Worm (Caenorhabditis elegans): ENCODE measurements around the gene cct-4.

Gene cct-4

DNA sequence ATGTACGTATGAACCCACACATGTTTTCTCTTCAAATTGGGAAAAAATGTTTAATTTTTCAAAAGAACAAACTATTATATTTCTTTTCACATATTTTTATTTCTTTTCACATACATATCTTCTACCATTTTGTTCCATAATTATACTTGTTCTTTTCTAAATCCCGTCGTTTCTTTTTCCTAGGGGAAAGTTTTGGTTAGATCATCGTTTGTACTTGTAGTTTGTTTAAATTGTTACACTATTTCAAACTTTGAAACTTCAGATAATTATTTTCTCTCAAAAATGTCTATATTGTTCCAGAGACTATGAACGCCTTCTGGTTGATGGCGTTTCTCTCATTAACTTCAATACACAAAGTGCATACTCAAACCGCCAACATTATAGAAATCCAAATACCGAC lies 27.5 kb upstream of the cct-4 start, which contains the start of gene F35C11.7:
Gene F35C11.7, plus strand, starts transcription at position 301 of the 400 bp plus-strand sequence.
- TF ChIP-seq nhr-232 (tag; optimal IDR thresholded peaks at IDR 0.05), result no peak
- no peak for TF ChIP-seq lin-11 (tag; optimal IDR thresholded peaks at IDR 0.05)
- no peak for TF ChIP-seq pat-9 (tag; optimal IDR thresholded peaks at IDR 0.05)

DNA sequence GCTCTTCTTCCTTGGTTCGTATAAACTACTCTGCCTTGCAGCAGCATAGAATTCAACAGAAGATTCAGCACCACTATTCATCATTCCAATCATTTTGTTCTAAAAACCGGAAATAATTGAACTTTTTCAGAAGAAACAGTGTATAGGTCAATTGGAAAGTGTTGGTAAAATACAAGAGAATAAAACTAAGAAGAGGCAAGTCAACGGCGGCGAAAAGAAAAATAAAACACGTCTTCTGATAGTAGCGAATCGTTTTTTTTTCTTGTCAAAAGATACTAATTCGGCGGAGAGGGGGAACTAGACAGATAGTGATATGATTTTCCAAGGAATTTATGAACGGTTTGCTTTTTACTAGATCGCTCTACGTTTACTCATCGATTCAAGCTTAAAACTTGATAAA lies 24.4 kb upstream of the cct-4 start, which contains the start of gene F35C11.6:
Gene F35C11.6, minus strand, starts transcription at position 101 of the 400 bp plus-strand sequence.
- TF ChIP-seq K09A11.1 (tag; optimal IDR thresholded peaks at IDR 0.05; ENCODE audit: insufficient read depth), result no peak
- TF ChIP-seq unc-55 (GFP tag; optimal IDR thresholded peaks at IDR 0.05), result no peak
- no peak for TF ChIP-seq pat-9 (tag; optimal IDR thresholded peaks at IDR 0.05)
- TF ChIP-seq ceh-48 (tag; optimal IDR thresholded peaks at IDR 0.05), result no peak
- no peak for TF ChIP-seq unc-3 (GFP tag; conservative IDR thresholded peaks at IDR 0.05)
- no peak for TF ChIP-seq unc-3 (tag; optimal IDR thresholded peaks at IDR 0.05)
- no peak for TF ChIP-seq npax-4 (tag; optimal IDR thresholded peaks at IDR 0.05)
- TF ChIP-seq rnt-1 (tag; optimal IDR thresholded peaks at IDR 0.05), result no peak
- TF ChIP-seq hlh-6 (tag; optimal IDR thresholded peaks at IDR 0.05), result no peak
- TF ChIP-seq ceh-2 (tag; optimal IDR thresholded peaks at IDR 0.05), result no peak
- no peak for TF ChIP-seq ets-4 (tag; optimal IDR thresholded peaks at IDR 0.05)
- TF ChIP-seq ceh-19 (GFP tag; optimal IDR thresholded peaks at IDR 0.05), result no peak
- TF ChIP-seq ceh-6 (GFP tag; optimal IDR thresholded peaks at IDR 0.05), result no peak
- no peak for TF ChIP-seq T23F11.4 (GFP tag; optimal IDR thresholded peaks at IDR 0.05)
- no peak for TF ChIP-seq mec-3 (tag; optimal IDR thresholded peaks at IDR 0.05; ENCODE audit: borderline replicate concordance)
- no peak for TF ChIP-seq ceh-9 (tag; optimal IDR thresholded peaks at IDR 0.05)
- TF ChIP-seq ahr-1 (tag; optimal IDR thresholded peaks at IDR 0.05), result no peak
- TF ChIP-seq ceh-30 (tag; optimal IDR thresholded peaks at IDR 0.05), result no peak
- TF ChIP-seq sdc-2 (tag; optimal IDR thresholded peaks at IDR 0.05), result no peak
- no peak for TF ChIP-seq che-1 (tag; optimal IDR thresholded peaks at IDR 0.05)
- TF ChIP-seq syd-9 (tag; optimal IDR thresholded peaks at IDR 0.05), result no peak

DNA sequence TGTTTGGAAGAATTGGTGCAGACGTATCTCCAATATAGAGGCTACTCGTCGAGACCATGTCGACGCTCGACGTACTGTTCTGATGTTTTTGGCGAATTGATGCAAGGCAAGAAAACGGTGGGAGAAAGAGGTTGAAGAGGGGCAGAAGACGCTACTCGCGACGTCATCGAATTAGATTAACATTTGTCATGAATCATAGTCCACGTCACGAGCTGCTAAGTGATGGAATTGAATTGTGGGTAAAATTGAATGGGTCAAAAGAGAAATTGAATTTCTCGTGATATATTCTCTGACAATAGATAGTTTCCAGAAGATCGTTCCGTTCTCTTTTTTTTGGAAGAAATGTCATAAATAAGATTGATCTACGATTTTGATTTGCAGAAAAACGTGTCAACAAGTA lies 23.8 kb upstream of the cct-4 start:
- no peak for TF ChIP-seq nhr-232 (tag; optimal IDR thresholded peaks at IDR 0.05)

DNA sequence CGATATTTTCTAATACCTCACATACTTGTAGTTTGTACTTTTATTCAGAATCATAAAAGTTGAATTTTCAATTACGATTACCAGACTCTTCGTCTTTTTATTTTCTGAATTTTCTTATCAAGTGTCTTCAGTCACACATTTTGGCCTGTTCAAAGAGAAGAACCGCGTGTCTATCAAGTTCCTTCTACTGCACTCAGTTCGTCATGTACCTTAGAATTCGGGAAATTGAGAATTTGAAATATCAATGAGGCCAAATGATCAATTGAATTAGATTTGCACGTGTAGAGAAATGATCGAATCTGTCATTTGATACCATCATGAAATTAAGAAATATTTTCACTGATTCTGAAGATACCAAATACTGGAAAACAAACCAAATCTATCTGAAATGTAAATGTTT lies 19.9 kb upstream of the cct-4 start:
- TF ChIP-seq hlh-13 (GFP tag; optimal IDR thresholded peaks at IDR 0.05) (no peak), elt-2 (tag; optimal IDR thresholded peaks at IDR 0.05) (no peak), hlh-8 (tag; optimal IDR thresholded peaks at IDR 0.05) (no peak), pha-2 (tag; optimal IDR thresholded peaks at IDR 0.05) (no peak), unc-55 (GFP tag; optimal IDR thresholded peaks at IDR 0.05) (no peak), hlh-15 (tag; optimal IDR thresholded peaks at IDR 0.05) (no peak), nhr-232 (tag; optimal IDR thresholded peaks at IDR 0.05) (no peak), fax-1 (tag; optimal IDR thresholded peaks at IDR 0.05) (no peak), hlh-6 (tag; optimal IDR thresholded peaks at IDR 0.05) (no peak), pat-9 (tag; optimal IDR thresholded peaks at IDR 0.05) (no peak), F13H6.1 (tag; optimal IDR thresholded peaks at IDR 0.05) (no peak), fkh-10 (GFP tag; optimal IDR thresholded peaks at IDR 0.05) (no peak), pqm-1 (tag; optimal IDR thresholded peaks at IDR 0.05) (no peak), dve-1 (tag; optimal IDR thresholded peaks at IDR 0.05) (no peak), ama-1 (optimal IDR thresholded peaks at IDR 0.05) (no peak), tbx-2 (tag; optimal IDR thresholded peaks at IDR 0.05) (no peak)

DNA sequence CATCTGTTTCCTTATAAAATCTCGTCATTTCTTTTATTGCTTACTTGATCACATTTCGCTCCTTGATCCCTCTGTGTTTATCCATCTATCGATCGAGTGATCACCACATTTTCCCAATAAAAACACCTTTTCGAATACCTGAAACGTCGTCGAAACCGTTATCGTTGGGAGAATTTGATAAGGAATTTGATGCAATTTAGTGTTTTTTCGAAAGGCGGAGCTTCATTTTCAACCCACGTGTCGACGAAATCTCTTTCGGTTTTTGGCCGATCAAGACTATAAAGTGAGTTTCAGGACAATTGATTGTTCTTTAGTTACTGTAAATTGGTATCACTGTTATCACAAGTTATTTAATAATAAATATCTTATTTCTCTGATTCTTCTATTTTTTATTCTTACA lies 18.8 kb upstream of the cct-4 start, which contains the start of gene srdh-1:
Gene srdh-1, plus strand, starts transcription at position 43 of the 400 bp plus-strand sequence.
- TF ChIP-seq pax-1 (tag; optimal IDR thresholded peaks at IDR 0.05), result no peak
- TF ChIP-seq K09A11.1 (tag; optimal IDR thresholded peaks at IDR 0.05; ENCODE audit: insufficient read depth), result no peak
- TF ChIP-seq nhr-11 (tag; optimal IDR thresholded peaks at IDR 0.05), result no peak
- no peak for TF ChIP-seq C38D4.7 (GFP tag; optimal IDR thresholded peaks at IDR 0.05)
- no peak for TF ChIP-seq ceh-48 (tag; optimal IDR thresholded peaks at IDR 0.05)
- no peak for TF ChIP-seq hlh-6 (tag; optimal IDR thresholded peaks at IDR 0.05)
- no peak for TF ChIP-seq sox-4 (tag; optimal IDR thresholded peaks at IDR 0.05)
- TF ChIP-seq unc-86 (tag; optimal IDR thresholded peaks at IDR 0.05), result no peak
- TF ChIP-seq ztf-16 (tag; optimal IDR thresholded peaks at IDR 0.05), result no peak
- TF ChIP-seq hlh-15 (tag; optimal IDR thresholded peaks at IDR 0.05), result no peak
- TF ChIP-seq ref-2 (tag; optimal IDR thresholded peaks at IDR 0.05), result no peak
- no peak for TF ChIP-seq eyg-1 (tag; optimal IDR thresholded peaks at IDR 0.05)
- TF ChIP-seq ceh-9 (tag; optimal IDR thresholded peaks at IDR 0.05), result no peak
- TF ChIP-seq ceh-31 (tag; optimal IDR thresholded peaks at IDR 0.05), result no peak
- TF ChIP-seq zip-5 (tag; optimal IDR thresholded peaks at IDR 0.05), result no peak
